Worm (Caenorhabditis elegans) whole organism, L1 larva: ENCODE data around the gene C45B2.1.

Experiments
- C04F5.9 ChIP-seq: sonication (generic microtip); optimal IDR thresholded peaks from 2 replicates; lab custom pipeline; 2016; ENCODE audit warnings: missing genetic modification characterization, missing compliant biosample characterization
- C34B4.2 ChIP-seq: sonication (generic microtip); optimal IDR thresholded peaks from 2 replicates; lab custom pipeline; 2017; ENCODE audit warnings: mild to moderate bottlenecking, missing genetic modification characterization, missing compliant biosample characterization
- Y116A8C.19 ChIP-seq: sonication (generic microtip); optimal IDR thresholded peaks from 2 replicates; lab custom pipeline; 2016; ENCODE audit warnings: missing compliant biosample characterization, missing genetic modification characterization, borderline replicate concordance
- aha-1 ChIP-seq: fragments of 150-350 bp; optimal IDR thresholded peaks from 2 replicates; lab custom pipeline; 2014; ENCODE audit warnings: missing biosample characterization, missing genetic modification characterization
- ama-1 ChIP-seq: fragments of 150-350 bp; optimal IDR thresholded peaks from 2 replicates; lab custom pipeline; 2014
- ceh-63 ChIP-seq: fragments of 200-800 bp; sonication (Bioruptor generic); optimal IDR thresholded peaks from 2 replicates; lab custom pipeline; 2018; ENCODE audit warnings: mild to moderate bottlenecking, missing genetic modification characterization, missing compliant biosample characterization
- ceh-82 ChIP-seq, 3 experiments: fragments of 150-350 bp in 1 of 3; sonication (generic microtip) in 2 of 3; optimal IDR thresholded peaks; 2 replicates each; lab custom pipeline; 2014 to 2017; ENCODE audit warnings: missing biosample characterization in 3 of 3, missing genetic modification characterization in 3 of 3
- ceh-90 ChIP-seq: sonication (generic microtip); optimal IDR thresholded peaks from 2 replicates; lab custom pipeline; 2016; ENCODE audit warnings: missing genetic modification characterization, missing compliant biosample characterization
- dpl-1 ChIP-seq, 3 experiments: fragments of 150-350 bp in 2 of 3; sonication (generic microtip) in 1 of 3; optimal IDR thresholded peaks; 2 replicates each; lab custom pipeline; 2014 to 2017; ENCODE audit warnings: missing biosample characterization in 3 of 3, missing genetic modification characterization in 3 of 3, missing genetic modification reagents in 3 of 3
- efl-1 ChIP-seq, 4 experiments: fragments of 150-350 bp; optimal IDR thresholded peaks in 3 of 4; peaks in 1 of 4; 1 replicate in 1 of 4; 2 replicates in 3 of 4; lab custom pipeline; 2014; ENCODE audit warnings: missing biosample characterization in 2 of 4, missing genetic modification characterization in 2 of 4, missing genetic modification reagents in 2 of 4
- egl-13 ChIP-seq: sonication (generic microtip); optimal IDR thresholded peaks from 2 replicates; lab custom pipeline; 2016; ENCODE audit warnings: missing genotype, missing genetic modification reagents, missing genetic modification characterization, missing compliant biosample characterization
- egl-27 ChIP-seq, 2 experiments: fragments of 150-350 bp in 1 of 2; sonication (generic microtip); optimal IDR thresholded peaks; 3 replicates each; lab custom pipeline; 2017 to 2018; ENCODE audit warnings: missing biosample characterization in 2 of 2, missing genetic modification characterization in 2 of 2, missing genetic modification reagents in 2 of 2
- ets-5 ChIP-seq: fragments of 200-800 bp; sonication (Bioruptor generic); IDR thresholded peaks from 2 replicates; pipeline ENCODE4 v1.3.6; 2022; ENCODE audit warnings: missing genetic modification characterization, missing compliant biosample characterization
- fkh-10 ChIP-seq: sonication (generic microtip); optimal IDR thresholded peaks from 2 replicates; lab custom pipeline; 2017; ENCODE audit warnings: missing biosample characterization, missing genetic modification reagents, missing genetic modification characterization
- fkh-4 ChIP-seq: sonication (generic microtip); optimal IDR thresholded peaks from 2 replicates; lab custom pipeline; 2016; ENCODE audit warnings: missing compliant biosample characterization, missing genetic modification characterization, borderline replicate concordance
- hlh-17 ChIP-seq: fragments of 200-800 bp; sonication (Bioruptor generic); optimal IDR thresholded peaks from 2 replicates; lab custom pipeline; 2018; ENCODE audit warnings: missing genetic modification characterization, mild to moderate bottlenecking, missing compliant biosample characterization, moderate library complexity, borderline replicate concordance
- hlh-4 ChIP-seq: sonication (generic microtip); optimal IDR thresholded peaks from 2 replicates; lab custom pipeline; 2016; ENCODE audit warnings: mild to moderate bottlenecking, missing genetic modification characterization, missing compliant biosample characterization
- hpl-2 ChIP-seq: fragments of 150-350 bp; optimal IDR thresholded peaks from 2 replicates; lab custom pipeline; 2014; ENCODE audit warnings: missing biosample characterization, missing genetic modification reagents, missing genetic modification characterization
- irx-1 ChIP-seq: sonication (generic microtip); optimal IDR thresholded peaks from 2 replicates; lab custom pipeline; 2016; ENCODE audit warnings: missing genetic modification characterization, missing compliant biosample characterization
- jun-1 ChIP-seq: fragments of 150-350 bp; optimal IDR thresholded peaks from 2 replicates; lab custom pipeline; 2014; ENCODE audit warnings: missing biosample characterization, missing genetic modification reagents, missing genetic modification characterization
- lin-13 ChIP-seq: fragments of 150-350 bp; optimal IDR thresholded peaks from 2 replicates; lab custom pipeline; 2014; ENCODE audit warnings: missing biosample characterization, missing genetic modification reagents, missing genetic modification characterization
- lin-14 ChIP-seq: fragments of 200-800 bp; sonication (Bioruptor generic); optimal IDR thresholded peaks from 2 replicates; lab custom pipeline; 2018; ENCODE audit warnings: mild to moderate bottlenecking, missing genetic modification characterization, moderate library complexity, missing compliant biosample characterization
- lin-15B ChIP-seq: fragments of 150-350 bp; sonication (generic microtip); optimal IDR thresholded peaks from 3 replicates; lab custom pipeline; 2014; ENCODE audit warnings: missing biosample characterization, missing genetic modification characterization
- lin-39 ChIP-seq: fragments of 150-350 bp; optimal IDR thresholded peaks from 2 replicates; lab custom pipeline; 2014; ENCODE audit warnings: missing biosample characterization, missing genetic modification reagents, missing genetic modification characterization
- lir-3 ChIP-seq: sonication (generic microtip); optimal IDR thresholded peaks from 2 replicates; lab custom pipeline; 2016; ENCODE audit warnings: mild to moderate bottlenecking, missing genetic modification characterization, moderate library complexity, missing compliant biosample characterization; ENCODE audit not compliant: poor library complexity
- lsy-2 ChIP-seq, 2 experiments: fragments of 150-350 bp; optimal IDR thresholded peaks; 2 replicates each; lab custom pipeline; 2014; ENCODE audit warnings: missing biosample characterization in 2 of 2, missing genetic modification characterization in 2 of 2
- mab-9 ChIP-seq: fragments of 200-800 bp; sonication (Bioruptor generic); IDR thresholded peaks from 2 replicates; pipeline ENCODE4 v1.3.6; 2022; ENCODE audit warnings: missing genetic modification reagents, missing genetic modification characterization, missing compliant biosample characterization
- mdl-1 ChIP-seq, 2 experiments: fragments of 150-350 bp; optimal IDR thresholded peaks; 2 replicates each; lab custom pipeline; 2014 to 2017; ENCODE audit warnings: missing biosample characterization in 2 of 2, missing genetic modification characterization in 2 of 2, inconsistent platforms in 1 of 2
- mep-1 ChIP-seq: fragments of 150-350 bp; optimal IDR thresholded peaks from 2 replicates; lab custom pipeline; 2014; ENCODE audit warnings: missing biosample characterization, missing genetic modification characterization
- nhr-11 ChIP-seq: fragments of 150-350 bp; optimal IDR thresholded peaks from 2 replicates; lab custom pipeline; 2014; ENCODE audit warnings: missing biosample characterization, missing genetic modification characterization
- nhr-12 ChIP-seq: sonication (generic microtip); optimal IDR thresholded peaks from 2 replicates; lab custom pipeline; 2017; ENCODE audit warnings: missing biosample characterization, missing genetic modification characterization
- nhr-20 ChIP-seq: sonication (generic microtip); optimal IDR thresholded peaks from 2 replicates; lab custom pipeline; 2016; ENCODE audit warnings: mild to moderate bottlenecking, missing genetic modification characterization, missing compliant biosample characterization
- nhr-237 ChIP-seq: fragments of 150-350 bp; optimal IDR thresholded peaks from 2 replicates; lab custom pipeline; 2014; ENCODE audit warnings: missing biosample characterization, missing genetic modification characterization
- nhr-47 ChIP-seq: sonication (generic microtip); optimal IDR thresholded peaks from 2 replicates; lab custom pipeline; 2016; ENCODE audit warnings: mild to moderate bottlenecking, missing genetic modification characterization, moderate library complexity, missing compliant biosample characterization
- nhr-71 ChIP-seq: sonication (generic microtip); optimal IDR thresholded peaks from 2 replicates; lab custom pipeline; 2016; ENCODE audit warnings: mild to moderate bottlenecking, missing genetic modification characterization, moderate library complexity, missing compliant biosample characterization
- nhr-76 ChIP-seq: sonication (generic microtip); optimal IDR thresholded peaks from 2 replicates; lab custom pipeline; 2017; ENCODE audit warnings: missing biosample characterization, missing genetic modification characterization
- nhr-77 ChIP-seq: fragments of 150-350 bp; optimal IDR thresholded peaks from 2 replicates; lab custom pipeline; 2014; ENCODE audit warnings: missing biosample characterization, missing genetic modification characterization
- nhr-85 ChIP-seq: sonication (generic microtip); peaks from one replicate; lab custom pipeline; 2016; ENCODE audit warnings: missing genetic modification characterization, inconsistent platforms, missing compliant biosample characterization
- nhr-90 ChIP-seq: sonication (generic microtip); optimal IDR thresholded peaks from 2 replicates; lab custom pipeline; 2016; ENCODE audit warnings: mild to moderate bottlenecking, missing genetic modification characterization, missing compliant biosample characterization; ENCODE audit not compliant: poor library complexity
- pag-3 ChIP-seq: sonication (generic microtip); optimal IDR thresholded peaks from 2 replicates; lab custom pipeline; 2017; ENCODE audit warnings: missing genetic modification characterization, mild to moderate bottlenecking, missing compliant biosample characterization, antibody characterized with exemption, borderline replicate concordance; ENCODE audit not compliant: insufficient read depth
- pqm-1 ChIP-seq: sonication (generic microtip); optimal IDR thresholded peaks from 3 replicates; lab custom pipeline; 2017; ENCODE audit warnings: missing biosample characterization, missing genetic modification characterization
- rnt-1 ChIP-seq: sonication (generic microtip); optimal IDR thresholded peaks from 2 replicates; lab custom pipeline; 2016; ENCODE audit warnings: mild to moderate bottlenecking, missing genetic modification characterization, moderate library complexity, missing compliant biosample characterization
- snpc-4 ChIP-seq: fragments of 150-350 bp; optimal IDR thresholded peaks from 2 replicates; lab custom pipeline; 2014; ENCODE audit warnings: missing biosample characterization, missing genetic modification characterization
- sox-4 ChIP-seq: sonication (generic microtip); optimal IDR thresholded peaks from 2 replicates; lab custom pipeline; 2016; ENCODE audit warnings: missing genetic modification characterization, missing compliant biosample characterization
- sptf-1 ChIP-seq: fragments of 150-350 bp; optimal IDR thresholded peaks from 2 replicates; lab custom pipeline; 2014; ENCODE audit warnings: missing biosample characterization, missing genetic modification characterization
- tbx-2 ChIP-seq: sonication (generic microtip); optimal IDR thresholded peaks from 2 replicates; lab custom pipeline; 2016; ENCODE audit warnings: missing genetic modification characterization, missing compliant biosample characterization
- tlp-1 ChIP-seq: fragments of 150-350 bp; optimal IDR thresholded peaks from 2 replicates; lab custom pipeline; 2014; ENCODE audit warnings: missing biosample characterization, missing genetic modification characterization
- unc-62 ChIP-seq: fragments of 150-350 bp; optimal IDR thresholded peaks from 2 replicates; lab custom pipeline; 2014; ENCODE audit warnings: missing biosample characterization, missing genetic modification reagents, missing genetic modification characterization
- unc-86 ChIP-seq: sonication (generic microtip); optimal IDR thresholded peaks from 2 replicates; lab custom pipeline; 2016; ENCODE audit warnings: missing genetic modification characterization, missing compliant biosample characterization
- vab-15 ChIP-seq: sonication (generic microtip); optimal IDR thresholded peaks from 2 replicates; lab custom pipeline; 2017; ENCODE audit warnings: missing genotype, mild to moderate bottlenecking, missing genetic modification characterization, missing compliant biosample characterization
- zag-1 ChIP-seq: fragments of 150-350 bp; optimal IDR thresholded peaks from 2 replicates; lab custom pipeline; 2014; ENCODE audit warnings: missing biosample characterization, missing genetic modification characterization
- zip-4 ChIP-seq: fragments of 200-800 bp; sonication (Bioruptor generic); optimal IDR thresholded peaks from 2 replicates; lab custom pipeline; 2018; ENCODE audit warnings: mild to moderate bottlenecking, missing genetic modification characterization, moderate library complexity, missing compliant biosample characterization
- ztf-11 ChIP-seq, 2 experiments: sonication (generic microtip); optimal IDR thresholded peaks; 2 replicates each; lab custom pipeline; 2016 to 2017; ENCODE audit warnings: missing genetic modification characterization in 2 of 2, missing biosample characterization in 1 of 2, missing compliant biosample characterization in 1 of 2

C45B2.1 gene

DNA sequence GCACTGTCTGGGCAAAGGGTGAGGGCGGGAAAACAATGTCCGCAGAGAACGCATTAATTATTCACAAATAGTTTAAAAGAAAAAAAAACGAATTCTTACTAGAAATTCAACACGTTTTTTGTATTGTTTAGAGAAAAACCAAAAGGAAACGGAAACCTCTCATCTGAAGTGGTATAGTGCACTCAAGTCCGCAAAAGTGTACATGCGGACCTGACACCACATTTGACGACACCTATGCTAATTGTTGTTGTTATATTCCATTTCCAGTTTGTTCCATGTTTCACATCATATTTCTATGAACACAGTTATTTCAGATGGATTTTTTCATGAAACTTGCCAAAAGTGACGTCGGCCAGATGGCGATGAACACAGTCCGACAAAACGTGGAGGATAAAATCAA is 33.2 kb upstream of the C45B2.1 start, which contains the start of gene C45B2.6:
Gene C45B2.6 (plus strand): TSS at position 136 of the 400 bp plus-strand sequence.
- TF ChIP-seq nhr-12 (tag; lab: Kevin White, UChicago) (no peak), ceh-90 (tag; lab: Kevin White, UChicago) (no peak), efl-1 (optimal IDR thresholded peaks at IDR 0.05; lab: Kevin White, UChicago) (peak in 1 of 2 experiments; percentile 22), efl-1 (GFP tag; optimal IDR thresholded peaks at IDR 0.05 in 1 of 2; lab: Kevin White, UChicago) (peak; percentile 55 to 60), nhr-90 (tag; lab: Kevin White, UChicago) (no peak), C34B4.2 (tag; lab: Kevin White, UChicago) (no peak), tlp-1 (tag; lab: Kevin White, UChicago) (no peak), lin-15B (tag; lab: Kevin White, UChicago) (no peak), sox-4 (tag; lab: Kevin White, UChicago) (no peak), fkh-4 (tag; lab: Kevin White, UChicago) (no peak), sptf-1 (no peak), hpl-2 (GFP tag; lab: Kevin White, UChicago) (no peak), aha-1 (tag; lab: Kevin White, UChicago) (no peak), ztf-11 (tag; optimal IDR thresholded peaks at IDR 0.05; lab: Kevin White, UChicago) (no peak), lin-39 (tag; lab: Kevin White, UChicago) (no peak), nhr-85 (tag; lab: Kevin White, UChicago) (peak; percentile 12), hlh-4 (tag; lab: Kevin White, UChicago) (no peak), zip-4 (GFP tag; lab: Kevin White, UChicago) (no peak), pag-3 (tag; lab: Kevin White, UChicago) (no peak), nhr-237 (tag; lab: Kevin White, UChicago) (no peak), jun-1 (no peak), ceh-82 (tag; optimal IDR thresholded peaks at IDR 0.05; lab: Kevin White, UChicago) (peak in 1 of 3 experiments; percentile 29), unc-62 (GFP tag; lab: Kevin White, UChicago) (no peak), lsy-2 (tag; optimal IDR thresholded peaks at IDR 0.05; lab: Kevin White, UChicago) (peak in 1 of 2 experiments; percentile 35), lir-3 (tag; lab: Kevin White, UChicago) (no peak), mdl-1 (tag; optimal IDR thresholded peaks at IDR 0.05; lab: Kevin White, UChicago) (no peak), dpl-1 (GFP tag; optimal IDR thresholded peaks at IDR 0.05; lab: Kevin White, UChicago) (peak in 2 of 3 experiments; percentile 3 to 23), nhr-76 (no peak), Y116A8C.19 (tag; lab: Kevin White, UChicago) (no peak), lin-14 (GFP tag; lab: Kevin White, UChicago) (peak; percentile 46), unc-86 (tag; lab: Kevin White, UChicago) (no peak), vab-15 (tag; lab: Kevin White, UChicago) (peak; percentile 16), nhr-71 (tag; lab: Kevin White, UChicago) (peak; percentile 28), nhr-77 (tag; lab: Kevin White, UChicago) (no peak), lin-13 (no peak), ceh-63 (GFP tag; lab: Kevin White, UChicago) (no peak), fkh-10 (GFP tag; lab: Kevin White, UChicago) (no peak), egl-13 (tag; lab: Kevin White, UChicago) (no peak), snpc-4 (tag; lab: Kevin White, UChicago) (no peak), tbx-2 (tag; lab: Kevin White, UChicago) (no peak), C04F5.9 (tag; lab: Kevin White, UChicago) (no peak), rnt-1 (tag; lab: Kevin White, UChicago) (peak; percentile 7), nhr-47 (tag; lab: Kevin White, UChicago) (no peak), ama-1 (lab: Kevin White, UChicago) (no peak), zag-1 (tag; lab: Kevin White, UChicago) (no peak), hlh-17 (GFP tag; lab: Kevin White, UChicago) (no peak), mab-9 (GFP tag; lab: Robert Waterston, UW) (no peak), nhr-20 (tag; lab: Kevin White, UChicago) (peak; percentile 23), pqm-1 (tag; lab: Kevin White, UChicago) (no peak), irx-1 (tag; lab: Kevin White, UChicago) (peak; percentile 37), nhr-11 (tag; lab: Kevin White, UChicago) (no peak), mep-1 (peak; percentile 32), egl-27 (tag; optimal IDR thresholded peaks at IDR 0.05; lab: Kevin White, UChicago) (no peak), ets-5 (GFP tag; lab: Robert Waterston, UW) (no peak)
